Worm (Caenorhabditis elegans) whole organism, midembryonic: ENCODE results near the gene F35F10.1.

Experiments used
- T22C8.4 ChIP-seq: fragments of 200-800 bp; sonication (Bioruptor generic); IDR thresholded peaks from 2 replicates; pipeline ENCODE4 v1.3.6; 2022; ENCODE audit warnings: missing genetic modification characterization, missing compliant biosample characterization
- flt-1 ChIP-seq: fragments of 200-800 bp; sonication (Bioruptor generic); IDR thresholded peaks from 2 replicates; pipeline ENCODE4 v1.3.6; 2022; ENCODE audit warnings: missing genetic modification characterization, missing compliant biosample characterization
- ref-1 ChIP-seq: fragments of 200-800 bp; sonication (Bioruptor generic); conservative IDR thresholded peaks from 2 replicates; pipeline ENCODE4 v1.3.6; 2022; ENCODE audit warnings: missing genetic modification reagents, missing genetic modification characterization, missing compliant biosample characterization
- tab-1 ChIP-seq: fragments of 200-800 bp; sonication (Bioruptor generic); IDR thresholded peaks from 2 replicates; pipeline ENCODE4 v1.3.6; 2022; ENCODE audit warnings: missing genetic modification characterization, missing compliant biosample characterization

DNA sequence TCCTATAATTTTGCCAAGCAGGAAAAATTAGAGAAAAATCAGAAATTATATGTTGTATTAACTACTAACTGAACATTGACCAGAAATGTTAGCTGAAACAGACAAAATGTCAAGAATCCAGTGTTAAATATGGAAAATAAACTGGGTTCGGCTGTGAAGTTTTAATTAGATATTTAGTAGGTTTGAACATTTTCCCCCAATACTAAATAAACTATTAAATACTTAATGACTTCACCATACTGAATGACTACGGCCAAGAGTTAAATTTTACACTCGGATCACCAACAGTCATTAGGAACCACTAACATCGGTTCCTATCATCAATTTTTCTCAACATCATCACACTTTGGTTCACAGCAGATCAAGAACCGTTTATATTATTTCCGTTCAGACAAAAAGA is 20.7 kb upstream of the F35F10.1 start:
- TF ChIP-seq ref-1 (GFP tag; lab: Robert Waterston, UW) (no peak), tab-1 (no peak), flt-1 (GFP tag; lab: Robert Waterston, UW) (no peak), T22C8.4 (GFP tag; lab: Robert Waterston, UW) (no peak)
